Fruit fly (Drosophila melanogaster) whole organism, prepupa: ENCODE data around the gene CG12951.

ENCODE experiments used
- CG10669 ChIP-seq: fragments of 200-800 bp; sonication (Bioruptor generic); optimal IDR thresholded peaks from 3 replicates; lab custom pipeline; 2018; ENCODE audit warnings: missing biosample characterization, mild to moderate bottlenecking, missing genetic modification characterization, moderate library complexity
- CG11762 ChIP-seq: fragments of 200-800 bp; sonication (Bioruptor generic); optimal IDR thresholded peaks from 3 replicates; lab custom pipeline; 2016; ENCODE audit warnings: missing biosample characterization, missing genetic modification characterization; ENCODE audit not compliant: insufficient read depth
- CG11902 ChIP-seq: fragments of 200-800 bp; sonication (Bioruptor generic); optimal IDR thresholded peaks from 3 replicates; lab custom pipeline; 2016; ENCODE audit warnings: missing biosample characterization, missing genetic modification characterization
- CG15336 ChIP-seq: fragments of 200-800 bp; sonication (Bioruptor generic); IDR thresholded peaks from 2 replicates; pipeline ENCODE4 v1.3.6; 2022; ENCODE audit warnings: missing biosample characterization, missing genetic modification characterization
- CG1621 ChIP-seq: fragments of 200-800 bp; sonication (Bioruptor generic); optimal IDR thresholded peaks from 3 replicates; lab custom pipeline; 2018; ENCODE audit warnings: missing biosample characterization, mild to moderate bottlenecking, missing genetic modification characterization
- CG3032 ChIP-seq: fragments of 200-800 bp; optimal IDR thresholded peaks from 2 replicates; lab custom pipeline; 2019; ENCODE audit warnings: missing biosample characterization, mild to moderate bottlenecking, missing genetic modification characterization, moderate library complexity
- CG31627 ChIP-seq: fragments of 200-800 bp; sonication (Bioruptor generic); optimal IDR thresholded peaks from 3 replicates; lab custom pipeline; 2016; ENCODE audit warnings: missing biosample characterization, missing genetic modification characterization
- CG32006 ChIP-seq: fragments of 200-800 bp; sonication (Bioruptor generic); optimal IDR thresholded peaks from 3 replicates; lab custom pipeline; 2017; ENCODE audit warnings: missing biosample characterization, mild to moderate bottlenecking, missing genetic modification characterization
- CG34406 ChIP-seq: fragments of 200-800 bp; sonication (Bioruptor generic); optimal IDR thresholded peaks from 3 replicates; lab custom pipeline; 2016; ENCODE audit warnings: missing biosample characterization, missing genetic modification characterization
- CG3919 ChIP-seq: fragments of 200-800 bp; sonication (Bioruptor generic); optimal IDR thresholded peaks from 3 replicates; lab custom pipeline; 2016; ENCODE audit warnings: missing biosample characterization, missing genetic modification characterization
- CG6276 ChIP-seq: fragments of 200-800 bp; sonication (Bioruptor generic); optimal IDR thresholded peaks from 2 replicates; lab custom pipeline; 2017; ENCODE audit warnings: missing biosample characterization, mild to moderate bottlenecking, missing genetic modification characterization
- CG6792 ChIP-seq: fragments of 200-800 bp; sonication (Bioruptor generic); optimal IDR thresholded peaks from 3 replicates; lab custom pipeline; 2016; ENCODE audit warnings: missing biosample characterization, missing genetic modification characterization
- CG6854 ChIP-seq: fragments of 200-800 bp; sonication (Bioruptor generic); optimal IDR thresholded peaks from 2 replicates; lab custom pipeline; 2017; ENCODE audit warnings: missing biosample characterization, mild to moderate bottlenecking, missing genetic modification characterization
- CG7368 ChIP-seq: fragments of 200-800 bp; sonication (Bioruptor generic); optimal IDR thresholded peaks from 3 replicates; lab custom pipeline; 2016; ENCODE audit warnings: missing biosample characterization, missing genetic modification characterization
- CG8119 ChIP-seq: fragments of 200-800 bp; sonication (Bioruptor generic); IDR thresholded peaks from 3 replicates; pipeline ENCODE4 v1.3.6; 2022; ENCODE audit warnings: missing biosample characterization, missing genetic modification characterization
- CG8632 ChIP-seq: fragments of 200-800 bp; sonication (Bioruptor generic); optimal IDR thresholded peaks from 3 replicates; lab custom pipeline; 2016; ENCODE audit warnings: missing biosample characterization, missing genetic modification characterization
- CG9139 ChIP-seq: fragments of 200-800 bp; sonication (Bioruptor generic); optimal IDR thresholded peaks from 3 replicates; lab custom pipeline; 2017; ENCODE audit warnings: missing biosample characterization, mild to moderate bottlenecking, missing genetic modification characterization
- Eip78C ChIP-seq: fragments of 200-800 bp; sonication (Bioruptor generic); peaks from one replicate; lab custom pipeline; 2016; ENCODE audit warnings: missing biosample characterization, missing genetic modification characterization
- Ets21C ChIP-seq: fragments of 200-800 bp; sonication (Bioruptor generic); optimal IDR thresholded peaks from 3 replicates; lab custom pipeline; 2016; ENCODE audit warnings: missing biosample characterization, missing genetic modification characterization
- Ets96B ChIP-seq: fragments of 200-800 bp; optimal IDR thresholded peaks from 2 replicates; lab custom pipeline; 2019; ENCODE audit warnings: missing biosample characterization, mild to moderate bottlenecking, missing genetic modification characterization, moderate library complexity
- Hr38 ChIP-seq: sonication (Bioruptor generic); optimal IDR thresholded peaks from 2 replicates; lab custom pipeline; 2016; ENCODE audit warnings: missing biosample characterization, missing genetic modification characterization
- Hr39 ChIP-seq: fragments of 200-800 bp; sonication (Bioruptor generic); optimal IDR thresholded peaks from 2 replicates; lab custom pipeline; 2016; ENCODE audit warnings: missing biosample characterization, missing genetic modification characterization
- Hr4 ChIP-seq: fragments of 200-800 bp; sonication (Bioruptor generic); optimal IDR thresholded peaks from 3 replicates; lab custom pipeline; 2016; ENCODE audit warnings: missing biosample characterization, missing genetic modification characterization
- Lpt ChIP-seq: fragments of 200-800 bp; sonication (Bioruptor generic); optimal IDR thresholded peaks from 3 replicates; lab custom pipeline; 2016; ENCODE audit warnings: missing biosample characterization, missing genetic modification characterization
- Met ChIP-seq: fragments of 200-800 bp; sonication (Bioruptor generic); optimal IDR thresholded peaks from 3 replicates; lab custom pipeline; 2016; ENCODE audit warnings: missing biosample characterization, missing genetic modification characterization
- OdsH ChIP-seq: fragments of 200-800 bp; sonication (Bioruptor generic); optimal IDR thresholded peaks from 3 replicates; lab custom pipeline; 2016; ENCODE audit warnings: missing biosample characterization, missing genetic modification characterization
- Smox ChIP-seq: fragments of 200-800 bp; sonication (Bioruptor generic); optimal IDR thresholded peaks from 3 replicates; lab custom pipeline; 2016; ENCODE audit warnings: missing biosample characterization, missing genetic modification characterization
- Sox102F ChIP-seq: fragments of 200-800 bp; sonication (Bioruptor generic); optimal IDR thresholded peaks from 2 replicates; lab custom pipeline; 2016; ENCODE audit warnings: missing biosample characterization, mild to moderate bottlenecking, missing genetic modification characterization
- Sox14 ChIP-seq: fragments of 200-800 bp; sonication (Bioruptor generic); optimal IDR thresholded peaks from 3 replicates; lab custom pipeline; 2016; ENCODE audit warnings: missing biosample characterization, missing genetic modification characterization
- Sox15 ChIP-seq: fragments of 200-800 bp; sonication (Bioruptor generic); optimal IDR thresholded peaks from 3 replicates; lab custom pipeline; 2016; ENCODE audit warnings: missing biosample characterization, missing genetic modification characterization
- achi ChIP-seq: fragments of 200-800 bp; sonication (Bioruptor generic); optimal IDR thresholded peaks from 3 replicates; lab custom pipeline; 2016; ENCODE audit warnings: missing biosample characterization, missing genetic modification characterization
- acj6 ChIP-seq: fragments of 200-800 bp; sonication (Bioruptor generic); optimal IDR thresholded peaks from 3 replicates; lab custom pipeline; 2016; ENCODE audit warnings: missing biosample characterization, missing genetic modification characterization
- cyc ChIP-seq: fragments of 200-800 bp; sonication (Bioruptor generic); optimal IDR thresholded peaks from 3 replicates; lab custom pipeline; 2016; ENCODE audit warnings: missing biosample characterization, missing genetic modification characterization
- dac ChIP-seq: fragments of 200-800 bp; sonication (Bioruptor generic); optimal IDR thresholded peaks from 2 replicates; lab custom pipeline; 2017; ENCODE audit warnings: missing biosample characterization, mild to moderate bottlenecking, missing genetic modification characterization
- dsx ChIP-seq: fragments of 200-800 bp; optimal IDR thresholded peaks from 3 replicates; lab custom pipeline; 2019; ENCODE audit warnings: missing biosample characterization, mild to moderate bottlenecking, missing genetic modification characterization, moderate library complexity; ENCODE audit not compliant: poor library complexity, severe bottlenecking
- eg ChIP-seq: fragments of 200-800 bp; sonication (Bioruptor generic); IDR thresholded peaks from 3 replicates; pipeline ENCODE4 v1.3.6; 2022; ENCODE audit warnings: missing biosample characterization, missing genetic modification characterization
- fd59A ChIP-seq: fragments of 200-800 bp; sonication (Bioruptor generic); optimal IDR thresholded peaks from 2 replicates; lab custom pipeline; 2017; ENCODE audit warnings: missing biosample characterization, mild to moderate bottlenecking, missing genetic modification characterization, missing genetic modification reagents
- lz ChIP-seq: fragments of 200-800 bp; sonication (Bioruptor generic); optimal IDR thresholded peaks from 3 replicates; lab custom pipeline; 2016; ENCODE audit warnings: missing biosample characterization, missing genetic modification characterization
- net ChIP-seq: fragments of 200-800 bp; sonication (Bioruptor generic); optimal IDR thresholded peaks from 3 replicates; lab custom pipeline; 2016; ENCODE audit warnings: missing biosample characterization, missing genetic modification characterization
- pdm3 ChIP-seq: fragments of 200-800 bp; sonication (Bioruptor generic); optimal IDR thresholded peaks from 3 replicates; lab custom pipeline; 2016; ENCODE audit warnings: missing biosample characterization, missing genetic modification characterization
- salr ChIP-seq, 2 experiments: fragments of 200-800 bp; sonication (Bioruptor generic); optimal IDR thresholded peaks; 3 replicates each; lab custom pipeline; 2016 to 2018; ENCODE audit warnings: missing biosample characterization in 2 of 2, missing genetic modification characterization in 2 of 2, mild to moderate bottlenecking in 1 of 2
- spab ChIP-seq: fragments of 200-800 bp; sonication (Bioruptor generic); optimal IDR thresholded peaks from 2 replicates; lab custom pipeline; 2017; ENCODE audit warnings: missing biosample characterization, mild to moderate bottlenecking, missing genetic modification characterization, missing genetic modification reagents
- ss ChIP-seq, 2 experiments: fragments of 200-800 bp; sonication (Bioruptor generic); optimal IDR thresholded peaks; 2 replicates in 1 of 2; 3 replicates in 1 of 2; lab custom pipeline; 2017 to 2018; ENCODE audit warnings: mild to moderate bottlenecking in 2 of 2, missing biosample characterization in 2 of 2, missing genetic modification characterization in 2 of 2, moderate library complexity in 1 of 2
- svp ChIP-seq: fragments of 200-800 bp; sonication (Bioruptor generic); peaks from one replicate; lab custom pipeline; 2016; ENCODE audit warnings: missing biosample characterization, missing genetic modification characterization
- topi ChIP-seq: fragments of 200-800 bp; sonication (Bioruptor generic); optimal IDR thresholded peaks from 3 replicates; lab custom pipeline; 2016; ENCODE audit warnings: missing biosample characterization, missing genetic modification characterization
- vri ChIP-seq: fragments of 200-800 bp; sonication (Bioruptor generic); optimal IDR thresholded peaks from 3 replicates; lab custom pipeline; 2016; ENCODE audit warnings: missing biosample characterization, mild to moderate bottlenecking, missing genetic modification characterization

CG12951 gene

dm6 chr3R:9342248-9342882, 12.2 kb upstream of the CG12951 start (continued):
- TF ChIP-seq CG11762 (GFP tag; lab: Kevin White, UChicago): no peak
- TF ChIP-seq Sox14 (GFP tag; lab: Kevin White, UChicago): peak; percentile 20
- no peak for TF ChIP-seq Lpt
- TF ChIP-seq CG1621 (tag; lab: Kevin White, UChicago): no peak
- TF ChIP-seq Hr39: no peak
- peak; percentile 14 for TF ChIP-seq acj6 (GFP tag; lab: Kevin White, UChicago)
- TF ChIP-seq lz: peak; percentile 13
- TF ChIP-seq CG7368 (GFP tag; lab: Kevin White, UChicago): peak; percentile 2
- no peak for TF ChIP-seq cyc (GFP tag; lab: Kevin White, UChicago)
- peak; percentile 18 for TF ChIP-seq pdm3 (GFP tag; lab: Kevin White, UChicago)
- no peak for TF ChIP-seq fd59A (GFP tag; lab: Kevin White, UChicago)
- TF ChIP-seq Sox15 (GFP tag; lab: Kevin White, UChicago): no peak
- TF ChIP-seq Hr38 (GFP tag; lab: Kevin White, UChicago): no peak
- TF ChIP-seq, all 60 proteins: peak for 37

DNA sequence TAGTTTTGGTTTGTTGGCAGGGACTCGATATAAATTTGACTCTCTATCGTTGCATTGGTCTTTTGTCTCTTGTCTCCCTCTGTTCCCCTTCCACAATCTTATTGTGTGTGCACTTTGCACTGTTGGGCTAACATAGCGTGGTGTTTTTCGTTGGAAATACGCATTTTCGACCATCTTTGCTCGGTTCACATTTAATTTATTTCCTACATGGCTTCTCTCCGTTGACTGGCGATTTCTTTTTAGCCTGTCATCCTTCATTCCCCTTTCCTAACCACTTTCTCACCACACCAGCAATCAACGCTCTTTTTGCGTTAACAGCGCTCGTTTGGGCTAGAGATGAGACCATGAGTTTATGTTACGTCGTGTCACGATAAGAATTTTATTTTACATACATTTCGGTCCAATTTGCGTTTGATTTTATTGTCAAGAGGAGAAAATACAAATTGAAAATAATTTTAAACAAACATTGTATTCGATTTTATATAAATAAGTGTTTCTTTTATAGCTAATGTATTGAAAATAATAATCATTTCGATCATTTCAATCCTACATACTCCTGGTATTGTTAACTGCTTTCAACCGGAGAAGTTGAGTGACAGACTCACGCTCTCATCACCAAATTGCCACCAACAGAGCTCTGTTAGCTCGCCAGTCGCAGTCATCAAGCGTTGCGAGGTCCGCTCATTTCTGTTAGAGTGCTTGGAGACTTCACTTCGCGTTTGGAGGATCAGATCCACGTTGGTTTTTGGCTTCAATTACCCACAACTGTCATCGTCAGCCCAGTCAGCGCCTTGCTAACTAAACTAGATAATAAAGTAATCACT, 11.3 kb upstream of the CG12951 start:
- peak; percentile 86 for TF ChIP-seq lz
- peak; percentile 85 for TF ChIP-seq achi (GFP tag; lab: Kevin White, UChicago)
- peak; percentile 33 for TF ChIP-seq dac (GFP tag; lab: Kevin White, UChicago)
- TF ChIP-seq svp: peak; percentile 91
- no peak for TF ChIP-seq CG11902
- peak; percentile 68 for TF ChIP-seq spab (GFP tag; lab: Kevin White, UChicago)
- peak; percentile 97 for TF ChIP-seq Eip78C (GFP tag; lab: Kevin White, UChicago)
- TF ChIP-seq CG10669 (GFP tag; lab: Kevin White, UChicago): peak; percentile 82
- TF ChIP-seq net (GFP tag; lab: Kevin White, UChicago): peak; percentile 75
- TF ChIP-seq CG3032 (tag; lab: Kevin White, UChicago): peak; percentile 84
- peak; percentile 76 for TF ChIP-seq vri (GFP tag; lab: Kevin White, UChicago)
- peak; percentile 80 for TF ChIP-seq Sox14 (GFP tag; lab: Kevin White, UChicago)
- peak; percentile 77 for TF ChIP-seq CG6854 (GFP tag; lab: Kevin White, UChicago)
- TF ChIP-seq CG7368 (GFP tag; lab: Kevin White, UChicago): peak; percentile 69
- peak; percentile 80 for TF ChIP-seq OdsH (GFP tag; lab: Kevin White, UChicago)
- peak; percentile 85 for TF ChIP-seq CG32006 (GFP tag; lab: Kevin White, UChicago)
- peak; percentile 88 for TF ChIP-seq Met
- TF ChIP-seq CG8632 (GFP tag; lab: Kevin White, UChicago): peak; percentile 67
- TF ChIP-seq CG9139: peak; percentile 55
- TF ChIP-seq topi: peak; percentile 83
- TF ChIP-seq CG3919 (GFP tag; lab: Kevin White, UChicago): peak; percentile 81
- peak; percentile 73 for TF ChIP-seq CG6276
- TF ChIP-seq Ets96B: peak; percentile 84
- peak; percentile 60 for TF ChIP-seq eg (GFP tag; lab: Robert Waterston, UW)
- TF ChIP-seq Hr38 (GFP tag; lab: Kevin White, UChicago): no peak
- peak; percentile 88 for TF ChIP-seq Smox (GFP tag; lab: Kevin White, UChicago)
- peak; percentile 73 for TF ChIP-seq CG31627
- TF ChIP-seq dsx: peak; percentile 81
- TF ChIP-seq CG8119 (GFP tag; lab: Robert Waterston, UW): peak; percentile 79; the same call in 2 of the 3 replicates
- TF ChIP-seq ss (GFP tag; optimal IDR thresholded peaks at IDR 0.05; lab: Kevin White, UChicago): peak; percentile 84 to 89
- TF ChIP-seq cyc (GFP tag; lab: Kevin White, UChicago): peak; percentile 75
- peak; percentile 68 for TF ChIP-seq CG11762 (GFP tag; lab: Kevin White, UChicago)
- TF ChIP-seq Hr39: peak; percentile 58
- TF ChIP-seq Ets21C (GFP tag; lab: Kevin White, UChicago): peak; percentile 54
- TF ChIP-seq Sox102F (GFP tag; lab: Kevin White, UChicago): peak; percentile 88
- TF ChIP-seq salr (GFP tag; optimal IDR thresholded peaks at IDR 0.05; lab: Kevin White, UChicago): peak; percentile 56 to 76
- TF ChIP-seq CG34406 (GFP tag; lab: Kevin White, UChicago): peak; percentile 81
- peak; percentile 85 for TF ChIP-seq Hr4
- peak; percentile 47 for TF ChIP-seq Sox15 (GFP tag; lab: Kevin White, UChicago)
- peak; percentile 81 for TF ChIP-seq CG15336 (GFP tag; lab: Robert Waterston, UW)
- TF ChIP-seq CG6792 (GFP tag; lab: Kevin White, UChicago): peak; percentile 69
